Fruit fly (Drosophila melanogaster): ENCODE results near the gene CG42833.

dm6 chr3L:20231369-20231768 is 31.5 kb downstream of the CG42833 start, which contains the start of gene CG13813:
- TF ChIP-seq CG8478 (optimal IDR thresholded peaks at IDR 0.05) (no peak), CTCF (optimal IDR thresholded peaks at IDR 0.05) (no peak)
